Worm (Caenorhabditis elegans) whole organism, mixed stage, embryonic: ENCODE data around the gene ndub-8.

Experiments
- flh-1 ChIP-seq: fragments of 200-800 bp; sonication (Bioruptor generic); optimal IDR thresholded peaks from 2 replicates; lab custom pipeline; 2018; ENCODE audit warnings: mild to moderate bottlenecking, missing genetic modification characterization, moderate library complexity, missing compliant biosample characterization
- lin-32 ChIP-seq: fragments of 200-800 bp; sonication (Bioruptor generic); optimal IDR thresholded peaks from 2 replicates; lab custom pipeline; 2018; ENCODE audit warnings: mild to moderate bottlenecking, missing genetic modification characterization, missing compliant biosample characterization

DNA sequence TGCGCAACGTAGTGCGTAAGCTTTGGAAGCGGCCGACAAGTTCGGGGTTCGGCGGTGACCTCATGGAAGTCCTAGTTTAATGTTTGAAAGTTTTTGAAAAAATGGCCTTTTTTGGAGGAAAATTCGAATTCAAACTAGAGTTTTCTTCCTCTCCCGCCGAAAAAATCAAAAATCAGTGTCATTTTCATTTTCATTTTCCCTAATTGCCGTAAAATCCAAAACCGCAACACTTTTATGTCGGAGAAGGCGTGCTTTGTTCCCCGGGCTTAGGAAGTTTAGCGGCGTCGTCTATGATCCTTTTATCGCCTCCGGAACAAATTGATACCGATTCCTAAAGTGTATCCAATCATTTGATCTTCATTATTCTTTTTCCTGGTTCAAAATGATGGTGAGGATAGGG, 52.2 kb downstream of the ndub-8 start, which contains the start of gene mltn-5:
- no peak for TF ChIP-seq flh-1 (GFP tag; lab: Kevin White, UChicago)
- no peak for TF ChIP-seq lin-32 (GFP tag; lab: Kevin White, UChicago)
